Fruit fly (Drosophila melanogaster) S2 (cell line): ENCODE data around the gene Dok.

ENCODE experiments used
- CG8478 ChIP-seq: fragments of >200 bp; optimal IDR thresholded peaks from 2 replicates; lab custom pipeline; 2018
- CTCF ChIP-seq, 2 experiments: fragments of >200 bp; optimal IDR thresholded peaks; 2 replicates each; lab custom pipeline; 2018

dm6 chrX:7305753-7306338, 18.2 kb upstream of the Dok start:
- TF ChIP-seq CG8478 (lab: Kevin White, UChicago), result no peak
- TF ChIP-seq CTCF (optimal IDR thresholded peaks at IDR 0.05; lab: Kevin White, UChicago), result no peak
